Fruit fly (Drosophila melanogaster): ENCODE measurements around the gene nsl1.

Gene nsl1

DNA sequence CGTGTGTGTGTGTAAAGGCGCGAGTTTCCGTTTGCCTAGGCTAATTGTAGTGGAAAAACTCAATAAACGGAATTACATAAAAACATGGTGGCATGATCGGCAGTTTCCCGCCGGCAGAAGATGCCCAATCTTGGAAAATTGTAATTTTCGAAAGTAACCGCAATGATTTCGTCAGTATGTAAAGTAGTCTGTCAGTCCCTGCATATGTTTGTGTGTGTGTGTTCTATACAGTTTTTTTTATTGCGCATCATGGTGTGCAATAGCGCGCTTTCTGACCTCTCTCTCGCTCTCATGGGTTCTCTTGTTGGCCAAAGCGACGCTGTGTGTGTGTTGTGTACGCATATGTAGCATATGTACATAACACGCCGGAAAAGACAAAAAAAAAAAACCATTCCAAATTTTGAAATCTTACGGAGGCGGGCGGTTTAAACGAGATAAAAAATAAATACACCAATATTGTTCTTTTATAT, 711 bp downstream of the nsl1 start:
- TF ChIP-seq esg (GFP tag; conservative IDR thresholded peaks at IDR 0.05) = no peak
- peak; percentile 35; the same call in 1 of the 2 replicates for TF ChIP-seq ranshi (GFP tag; IDR thresholded peaks at IDR 0.05)
- TF ChIP-seq CG9817 (tag; optimal IDR thresholded peaks at IDR 0.05) = peak; percentile 30
- TF ChIP-seq CG10431 (GFP tag; optimal IDR thresholded peaks at IDR 0.05) = peak; percentile 65
- TF ChIP-seq kah (GFP tag; optimal IDR thresholded peaks at IDR 0.05) = peak; percentile 37
- TF ChIP-seq lilli (GFP tag; optimal IDR thresholded peaks at IDR 0.05) = peak; percentile 16
- TF ChIP-seq CG8089 (GFP tag; optimal IDR thresholded peaks at IDR 0.05) = peak; percentile 30
- peak; percentile 23 for TF ChIP-seq disco-r (GFP tag; optimal IDR thresholded peaks at IDR 0.05)
- TF ChIP-seq gro (GFP tag; optimal IDR thresholded peaks at IDR 0.05) = peak; percentile 55
- TF ChIP-seq CG9932 (GFP tag; IDR thresholded peaks at IDR 0.05) = peak; percentile 34; the same call in 1 of the 2 replicates
- no peak for TF ChIP-seq amos (GFP tag; IDR thresholded peaks at IDR 0.05; ENCODE audit: partially characterized antibody)
- peak; percentile 5 for TF ChIP-seq CG1602 (GFP tag; optimal IDR thresholded peaks at IDR 0.05)
- TF ChIP-seq dm (GFP tag; optimal IDR thresholded peaks at IDR 0.05) = peak; percentile 38
- TF ChIP-seq CG14441 (GFP tag; IDR thresholded peaks at IDR 0.05) = peak; percentile 26; the same call in 1 of the 2 replicates
- no peak for TF ChIP-seq Hand (GFP tag; optimal IDR thresholded peaks at IDR 0.05)
- 0 out of 3 replicates have a peak, but pooled peaks have one; percentile 32 for TF ChIP-seq zfh1 (GFP tag; IDR thresholded peaks at IDR 0.05)
- peak; percentile 5 for TF ChIP-seq Abd-B (GFP tag; optimal IDR thresholded peaks at IDR 0.05)
- TF ChIP-seq CG34376 (GFP tag; optimal IDR thresholded peaks at IDR 0.05) = peak; percentile 61
- 0 out of 2 replicates have a peak, but pooled peaks have one; percentile 25 for TF ChIP-seq CG5953 (GFP tag; IDR thresholded peaks at IDR 0.05)
- TF ChIP-seq chn (GFP tag; optimal IDR thresholded peaks at IDR 0.05) = peak; percentile 6
- peak; percentile 29 for TF ChIP-seq ems (GFP tag; optimal IDR thresholded peaks at IDR 0.05)
- TF ChIP-seq Hr3 (GFP tag; optimal IDR thresholded peaks at IDR 0.05) = peak; percentile 30
- TF ChIP-seq Asciz (GFP tag; optimal IDR thresholded peaks at IDR 0.05) = peak; percentile 53
- peak; percentile 67; the same call in 1 of the 2 replicates for TF ChIP-seq CG32767 (GFP tag; IDR thresholded peaks at IDR 0.05)
- TF ChIP-seq Bdp1 (GFP tag; optimal IDR thresholded peaks at IDR 0.05) = no peak
- no peak for TF ChIP-seq trh (GFP tag; optimal IDR thresholded peaks at IDR 0.05)
- TF ChIP-seq cas (GFP tag; IDR thresholded peaks at IDR 0.05) = no peak
- TF ChIP-seq Mrtf (GFP tag; IDR thresholded peaks at IDR 0.05) = no peak
- peak; percentile 21 for TF ChIP-seq phol (tag; optimal IDR thresholded peaks at IDR 0.05)
- no peak for TF ChIP-seq CG42726 (GFP tag; IDR thresholded peaks at IDR 0.05; ENCODE audit: partially characterized antibody)
- peak; percentile 23 for TF ChIP-seq CG15011 (GFP tag; optimal IDR thresholded peaks at IDR 0.05)
- peak; percentile 61 for TF ChIP-seq Vsx1 (GFP tag; optimal IDR thresholded peaks at IDR 0.05)
- TF ChIP-seq rib (GFP tag; IDR thresholded peaks at IDR 0.05) = 0 out of 2 replicates have a peak, but pooled peaks have one; percentile 21
- no peak for TF ChIP-seq hb (GFP tag; IDR thresholded peaks at IDR 0.05; ENCODE audit: partially characterized antibody)
- peak; percentile 22 for TF ChIP-seq eyg (GFP tag; optimal IDR thresholded peaks at IDR 0.05)
- TF ChIP-seq unpg (GFP tag; optimal IDR thresholded peaks at IDR 0.05) = peak; percentile 4
- TF ChIP-seq corto (GFP tag; optimal IDR thresholded peaks at IDR 0.05) = no peak
- TF ChIP-seq CoRest (tag; optimal IDR thresholded peaks at IDR 0.05) = peak; percentile 15
- TF ChIP-seq bcd (GFP tag; optimal IDR thresholded peaks at IDR 0.05) = peak; percentile 14
- peak; percentile 69 for TF ChIP-seq lab (GFP tag; optimal IDR thresholded peaks at IDR 0.05)
- TF ChIP-seq hbn (GFP tag; IDR thresholded peaks at IDR 0.05; ENCODE audit: partially characterized antibody) = no peak
- peak in 1 of 2 experiments; percentile 16 for TF ChIP-seq dpn (GFP tag; optimal IDR thresholded peaks at IDR 0.05)
- TF ChIP-seq Dbx (GFP tag; IDR thresholded peaks at IDR 0.05) = peak; percentile 50; the same call in 1 of the 3 replicates
- no peak for TF ChIP-seq CG16779 (GFP tag; IDR thresholded peaks at IDR 0.05)
- TF ChIP-seq sob (GFP tag; IDR thresholded peaks at IDR 0.05) = peak; percentile 59
- TF ChIP-seq HLH54F (GFP tag; optimal IDR thresholded peaks at IDR 0.05) = peak; percentile 37
- TF ChIP-seq vnd (GFP tag; IDR thresholded peaks at IDR 0.05; ENCODE audit: partially characterized antibody) = no peak
- TF ChIP-seq Opbp (GFP tag; IDR thresholded peaks at IDR 0.05; ENCODE audit: partially characterized antibody) = no peak; the same call in 2 of the 3 replicates
- 0 out of 2 replicates have a peak, but pooled peaks have one; percentile 28 for TF ChIP-seq CG1024 (GFP tag; IDR thresholded peaks at IDR 0.05)
- TF ChIP-seq Fer2 (tag; optimal IDR thresholded peaks at IDR 0.05) = peak; percentile 23
